Fruit fly (Drosophila melanogaster) whole organism, embryonic: ENCODE results near the gene eEF1alpha2.
A peak's percentile ranks its signal among the peaks of the same experiment; 100 is the strongest.

ENCODE experiments used
- Atf3 ChIP-seq: fragments of 200-800 bp; sonication (Bioruptor generic); optimal IDR thresholded peaks from 3 replicates; lab custom pipeline; 2016; ENCODE audit warnings: missing biosample characterization, missing genetic modification characterization
- BEAF-32 ChIP-seq: fragments of 200-800 bp; sonication (Bioruptor generic); optimal IDR thresholded peaks from 3 replicates; lab custom pipeline; 2017; ENCODE audit warnings: missing biosample characterization, missing genetic modification characterization, mild to moderate bottlenecking, moderate library complexity, missing genetic modification reagents
- CG11695 ChIP-seq: fragments of 200-800 bp; sonication (Bioruptor generic); IDR thresholded peaks from 3 replicates; pipeline ENCODE4 v1.3.6; 2022; ENCODE audit warnings: missing biosample characterization, missing genetic modification characterization
- CG14014 ChIP-seq: fragments of 200-800 bp; sonication (Bioruptor generic); IDR thresholded peaks from 2 replicates; pipeline ENCODE4 v1.3.6; 2022; ENCODE audit warnings: missing biosample characterization, missing genetic modification characterization
- CG14050 ChIP-seq: fragments of 200-800 bp; sonication (Bioruptor generic); IDR thresholded peaks from 3 replicates; pipeline ENCODE4 v1.3.6; 2022; ENCODE audit warnings: missing biosample characterization, missing genetic modification characterization
- CG15011 ChIP-seq: fragments of 200-800 bp; sonication (Bioruptor generic); optimal IDR thresholded peaks from 3 replicates; lab custom pipeline; 2018; ENCODE audit warnings: missing biosample characterization, mild to moderate bottlenecking, missing genetic modification characterization
- CG1602 ChIP-seq: fragments of 200-800 bp; sonication (Bioruptor generic); optimal IDR thresholded peaks from 3 replicates; lab custom pipeline; 2016; ENCODE audit warnings: missing biosample characterization, missing genetic modification characterization
- CG17359 ChIP-seq: fragments of 200-800 bp; sonication (Bioruptor generic); optimal IDR thresholded peaks from 3 replicates; lab custom pipeline; 2018; ENCODE audit warnings: missing biosample characterization, mild to moderate bottlenecking, missing genetic modification characterization, moderate library complexity
- CG17912 ChIP-seq: fragments of 200-800 bp; sonication (Bioruptor generic); optimal IDR thresholded peaks from 2 replicates; lab custom pipeline; 2018; ENCODE audit warnings: missing biosample characterization, mild to moderate bottlenecking, missing genetic modification characterization
- CG1832 ChIP-seq: fragments of 200-800 bp; sonication (Bioruptor generic); optimal IDR thresholded peaks from 2 replicates; lab custom pipeline; 2017; ENCODE audit warnings: missing biosample characterization, mild to moderate bottlenecking, missing genetic modification characterization, inconsistent platforms
- CG3163 ChIP-seq: fragments of 200-800 bp; sonication (Bioruptor generic); optimal IDR thresholded peaks from 3 replicates; lab custom pipeline; 2016; ENCODE audit warnings: missing biosample characterization, missing genetic modification characterization
- CG32532 ChIP-seq: fragments of 200-800 bp; sonication (Bioruptor generic); IDR thresholded peaks from 2 replicates; pipeline ENCODE4 v1.3.6; 2022; ENCODE audit warnings: missing biosample characterization, missing genetic modification characterization
- CG3995 ChIP-seq: fragments of 200-800 bp; sonication (Bioruptor generic); optimal IDR thresholded peaks from 3 replicates; lab custom pipeline; 2016; ENCODE audit warnings: missing biosample characterization, missing genetic modification characterization
- CG43689 ChIP-seq: fragments of 200-800 bp; sonication (Bioruptor generic); IDR thresholded peaks from 2 replicates; pipeline ENCODE4 v1.3.6; 2022; ENCODE audit warnings: missing biosample characterization, missing genetic modification characterization
- CTCF ChIP-seq: fragments of 200-800 bp; sonication (Bioruptor generic); optimal IDR thresholded peaks from 2 replicates; lab custom pipeline; 2017; ENCODE audit warnings: missing biosample characterization, mild to moderate bottlenecking, missing genetic modification characterization, moderate library complexity
- Camta ChIP-seq: fragments of 200-800 bp; sonication (Bioruptor generic); optimal IDR thresholded peaks from 2 replicates; lab custom pipeline; 2016; ENCODE audit warnings: missing biosample characterization, missing genetic modification characterization
- D19B ChIP-seq: fragments of 200-800 bp; sonication (Bioruptor generic); optimal IDR thresholded peaks from 2 replicates; lab custom pipeline; 2017; ENCODE audit warnings: missing biosample characterization, mild to moderate bottlenecking, missing genetic modification characterization
- Dbx ChIP-seq: fragments of 200-800 bp; sonication (Bioruptor generic); IDR thresholded peaks from 3 replicates; pipeline ENCODE4 v1.3.6; 2022; ENCODE audit warnings: missing biosample characterization, missing genetic modification characterization
- Dek ChIP-seq: fragments of 200-800 bp; sonication (Bioruptor generic); optimal IDR thresholded peaks from 3 replicates; lab custom pipeline; 2019; ENCODE audit warnings: missing biosample characterization, mild to moderate bottlenecking, missing genetic modification characterization, moderate library complexity
- Fer3 ChIP-seq: fragments of 200-800 bp; sonication (Bioruptor generic); optimal IDR thresholded peaks from 2 replicates; lab custom pipeline; 2018; ENCODE audit warnings: missing biosample characterization, mild to moderate bottlenecking, missing genetic modification characterization, moderate library complexity
- HLHmδ ChIP-seq: fragments of 200-800 bp; sonication (Bioruptor generic); optimal IDR thresholded peaks from 2 replicates; lab custom pipeline; 2018; ENCODE audit warnings: missing biosample characterization, mild to moderate bottlenecking, missing genetic modification characterization, moderate library complexity
- Hr51 ChIP-seq, 2 experiments: fragments of 200-800 bp; sonication (Bioruptor generic); optimal IDR thresholded peaks; 2 replicates in 1 of 2; 3 replicates in 1 of 2; lab custom pipeline; 2016 to 2018; ENCODE audit warnings: missing biosample characterization in 2 of 2, missing genetic modification characterization in 2 of 2, mild to moderate bottlenecking in 1 of 2, moderate library complexity in 1 of 2
- Hsf ChIP-seq: fragments of 200-800 bp; sonication (Bioruptor generic); optimal IDR thresholded peaks from 3 replicates; lab custom pipeline; 2016; ENCODE audit warnings: missing biosample characterization, missing genetic modification characterization
- Kr ChIP-seq: fragments of 200-800 bp; sonication (Bioruptor generic); optimal IDR thresholded peaks from 2 replicates; lab custom pipeline; 2017; ENCODE audit warnings: missing biosample characterization, mild to moderate bottlenecking, missing genetic modification characterization
- MESR4 ChIP-seq: fragments of 200-800 bp; sonication (Bioruptor generic); optimal IDR thresholded peaks from 2 replicates; lab custom pipeline; 2018; ENCODE audit warnings: missing biosample characterization, mild to moderate bottlenecking, missing genetic modification characterization, moderate library complexity
- Med ChIP-seq: fragments of 200-800 bp; sonication (Bioruptor generic); peaks from one replicate; lab custom pipeline; 2016; ENCODE audit warnings: missing biosample characterization, missing genetic modification characterization, mild to moderate bottlenecking, inconsistent platforms, moderate library complexity
- NC2α ChIP-seq: fragments of 200-800 bp; sonication (Bioruptor generic); optimal IDR thresholded peaks from 2 replicates; lab custom pipeline; 2016; ENCODE audit warnings: missing biosample characterization, missing genetic modification characterization
- Nf-YB ChIP-seq: fragments of 200-800 bp; sonication (Bioruptor generic); optimal IDR thresholded peaks from 3 replicates; lab custom pipeline; 2019; ENCODE audit warnings: missing biosample characterization, mild to moderate bottlenecking, missing genetic modification characterization, moderate library complexity
- Oaz ChIP-seq: fragments of 200-800 bp; sonication (Bioruptor generic); IDR thresholded peaks from 2 replicates; pipeline ENCODE4 v1.3.6; 2022; ENCODE audit warnings: missing biosample characterization, missing genetic modification characterization
- PHDP ChIP-seq: fragments of 200-800 bp; sonication (Bioruptor generic); optimal IDR thresholded peaks from 3 replicates; lab custom pipeline; 2018; ENCODE audit warnings: missing biosample characterization, mild to moderate bottlenecking, missing genetic modification characterization, moderate library complexity
- Sin3A ChIP-seq: fragments of >200 bp; optimal IDR thresholded peaks from 2 replicates; lab custom pipeline; 2018
- Tbp ChIP-seq: fragments of >200 bp; optimal IDR thresholded peaks from 2 replicates; lab custom pipeline; 2018; ENCODE audit warnings: missing biosample characterization, missing genetic modification characterization
- cato ChIP-seq: fragments of 200-800 bp; sonication (Bioruptor generic); optimal IDR thresholded peaks from 2 replicates; lab custom pipeline; 2016; ENCODE audit warnings: missing biosample characterization, missing genetic modification characterization, borderline replicate concordance
- cg ChIP-seq: fragments of 200-800 bp; sonication (Bioruptor generic); optimal IDR thresholded peaks from 3 replicates; lab custom pipeline; 2019; ENCODE audit warnings: missing biosample characterization, mild to moderate bottlenecking, missing genetic modification characterization, moderate library complexity
- fru ChIP-seq: fragments of >200 bp; optimal IDR thresholded peaks from 2 replicates; lab custom pipeline; 2017
- gcm ChIP-seq: fragments of 200-800 bp; sonication (Bioruptor generic); optimal IDR thresholded peaks from 2 replicates; lab custom pipeline; 2019; ENCODE audit warnings: missing biosample characterization, mild to moderate bottlenecking, missing genetic modification characterization, moderate library complexity
- gsb ChIP-seq: fragments of 200-800 bp; sonication (Bioruptor generic); IDR thresholded peaks from 2 replicates; pipeline ENCODE4 v1.3.6; 2022; ENCODE audit warnings: missing biosample characterization, missing genetic modification characterization
- her ChIP-seq: fragments of 200-800 bp; sonication (Bioruptor generic); optimal IDR thresholded peaks from 2 replicates; lab custom pipeline; 2016; ENCODE audit warnings: missing biosample characterization, missing genetic modification characterization
- ken ChIP-seq: fragments of 200-800 bp; sonication (Bioruptor generic); IDR thresholded peaks from 3 replicates; pipeline ENCODE4 v1.3.6; 2022; ENCODE audit warnings: missing biosample characterization, missing genetic modification characterization
- lov ChIP-seq, 2 experiments: fragments of 200-800 bp in 1 of 2; fragments of >200 bp in 1 of 2; sonication (Bioruptor generic) in 1 of 2; IDR thresholded peaks in 1 of 2; optimal IDR thresholded peaks in 1 of 2; 2 replicates in 1 of 2; 3 replicates in 1 of 2; pipeline versions ENCODE4 v1.3.6 to Lab custom; 2017 to 2022; ENCODE audit warnings: missing biosample characterization in 1 of 2, missing genetic modification characterization in 1 of 2
- mld ChIP-seq: fragments of 200-800 bp; sonication (Bioruptor generic); IDR thresholded peaks from 3 replicates; pipeline ENCODE4 v1.3.6; 2022; ENCODE audit warnings: missing biosample characterization, missing genetic modification characterization; ENCODE audit not compliant: partially characterized antibody
- oc ChIP-seq: fragments of 200-800 bp; sonication (Bioruptor generic); optimal IDR thresholded peaks from 2 replicates; lab custom pipeline; 2018; ENCODE audit warnings: missing biosample characterization, mild to moderate bottlenecking, missing genetic modification characterization, moderate library complexity
- odd ChIP-seq: fragments of 200-800 bp; sonication (Bioruptor generic); optimal IDR thresholded peaks from 2 replicates; lab custom pipeline; 2017; ENCODE audit warnings: missing biosample characterization, mild to moderate bottlenecking, missing genetic modification characterization
- pita ChIP-seq: fragments of 200-800 bp; sonication (Bioruptor generic); optimal IDR thresholded peaks from 2 replicates; lab custom pipeline; 2017; ENCODE audit warnings: missing biosample characterization, mild to moderate bottlenecking, missing genetic modification characterization
- sc ChIP-seq, 3 experiments: fragments of >200 bp in 2 of 3; fragments of 200-800 bp in 1 of 3; sonication (Bioruptor generic) in 1 of 3; optimal IDR thresholded peaks; 2 replicates in 2 of 3; 3 replicates in 1 of 3; lab custom pipeline; 2017; ENCODE audit warnings: mild to moderate bottlenecking in 1 of 3, missing biosample characterization in 1 of 3, missing genetic modification characterization in 1 of 3, missing genetic modification reagents in 1 of 3
- slp2 ChIP-seq: fragments of 200-800 bp; sonication (Bioruptor generic); optimal IDR thresholded peaks from 2 replicates; lab custom pipeline; 2016; ENCODE audit warnings: missing biosample characterization, missing genetic modification characterization
- tup ChIP-seq: fragments of 200-800 bp; sonication (Bioruptor generic); optimal IDR thresholded peaks from 2 replicates; lab custom pipeline; 2016; ENCODE audit warnings: missing biosample characterization, mild to moderate bottlenecking, missing genetic modification characterization, moderate library complexity
- unc-4 ChIP-seq: fragments of 200-800 bp; sonication (Bioruptor generic); IDR thresholded peaks from 2 replicates; pipeline ENCODE4 v1.3.6; 2022; ENCODE audit warnings: missing biosample characterization, missing genetic modification characterization; ENCODE audit not compliant: partially characterized antibody
- yki ChIP-seq: fragments of >200 bp; optimal IDR thresholded peaks from 3 replicates; lab custom pipeline; 2018

eEF1alpha2 gene

dm6 chr3R:31776583-31777362 lies 38.5 kb downstream of the eEF1alpha2 start, which contains the start of the genes CG2126 and faf (continued):
- TF ChIP-seq PHDP (tag; lab: Kevin White, UChicago) = peak; percentile 82
- TF ChIP-seq gcm (GFP tag; lab: Kevin White, UChicago) = peak; percentile 73
- peak; percentile 62 for TF ChIP-seq BEAF-32 (GFP tag; lab: Kevin White, UChicago)
- TF ChIP-seq Sin3A (lab: Kevin White, UChicago) = peak; percentile 17
- peak; percentile 60 for TF ChIP-seq cato (GFP tag; lab: Kevin White, UChicago)
- TF ChIP-seq Hr51 (GFP tag; optimal IDR thresholded peaks at IDR 0.05; lab: Kevin White, UChicago) = peak; percentile 10 to 84
- no peak for TF ChIP-seq sc (optimal IDR thresholded peaks at IDR 0.05; lab: Kevin White, UChicago)
- TF ChIP-seq sc (GFP tag; optimal IDR thresholded peaks at IDR 0.05; lab: Kevin White, UChicago) = peak; percentile 36
- TF ChIP-seq yki (lab: Kevin White, UChicago) = no peak
- TF ChIP-seq tup (GFP tag; lab: Kevin White, UChicago) = no peak
- peak; percentile 58 for TF ChIP-seq oc (tag; lab: Kevin White, UChicago)
- peak; percentile 3 for TF ChIP-seq Atf3 (GFP tag; lab: Kevin White, UChicago)
- no peak for TF ChIP-seq HLHmδ (GFP tag; lab: Kevin White, UChicago)
- TF ChIP-seq Oaz (GFP tag; lab: Robert Waterston, UW) = peak; percentile 63; the same call in 1 of the 2 replicates
- no peak for TF ChIP-seq mld (GFP tag; lab: Robert Waterston, UW)
- TF ChIP-seq CG15011 (GFP tag; lab: Kevin White, UChicago) = peak; percentile 59
- no peak for TF ChIP-seq fru
- peak; percentile 24 for TF ChIP-seq MESR4 (GFP tag; lab: Kevin White, UChicago)
- TF ChIP-seq D19B (GFP tag; lab: Kevin White, UChicago) = peak; percentile 43
- peak; percentile 38 for TF ChIP-seq her (GFP tag; lab: Kevin White, UChicago)
- no peak for TF ChIP-seq Tbp (GFP tag; lab: Kevin White, UChicago)
- peak; percentile 35 for TF ChIP-seq odd (GFP tag; lab: Kevin White, UChicago)
- TF ChIP-seq ken (GFP tag; lab: Robert Waterston, UW) = peak; percentile 65; the same call in 1 of the 3 replicates
- peak; percentile 66 for TF ChIP-seq Nf-YB (GFP tag; lab: Kevin White, UChicago)
- no peak for TF ChIP-seq CTCF (GFP tag; lab: Kevin White, UChicago)
- TF ChIP-seq cg (GFP tag; lab: Kevin White, UChicago) = no peak
- peak; percentile 50; the same call in 1 of the 2 replicates for TF ChIP-seq gsb (GFP tag; lab: Robert Waterston, UW)
- TF ChIP-seq CG14014 (GFP tag; lab: Robert Waterston, UW) = peak; percentile 82
- peak; percentile 90 for TF ChIP-seq Med
- peak; percentile 82 for TF ChIP-seq CG32532
- peak; percentile 76; the same call in 2 of the 3 replicates for TF ChIP-seq CG11695
- TF ChIP-seq Dbx (GFP tag; lab: Robert Waterston, UW) = peak; percentile 63; the same call in 2 of the 3 replicates
- TF ChIP-seq Dek (tag; lab: Kevin White, UChicago) = peak; percentile 79
- peak; percentile 23 for TF ChIP-seq Camta
- TF ChIP-seq Kr (GFP tag; lab: Kevin White, UChicago) = no peak
- peak; percentile 78 for TF ChIP-seq CG17359 (tag; lab: Kevin White, UChicago)
- peak; percentile 74 for TF ChIP-seq Fer3
- no peak for TF ChIP-seq CG1832 (GFP tag; lab: Kevin White, UChicago)
- no peak for TF ChIP-seq NC2α (GFP tag; lab: Kevin White, UChicago)
- no peak for TF ChIP-seq CG43689
- TF ChIP-seq CG1602 (GFP tag; lab: Kevin White, UChicago) = peak; percentile 72
- peak; percentile 58 for TF ChIP-seq Hsf (GFP tag; lab: Kevin White, UChicago)
- no peak for TF ChIP-seq lov (optimal IDR thresholded peaks at IDR 0.05; lab: Kevin White, UChicago)
- 0 out of 3 replicates have a peak, but pooled peaks have one; percentile 41 for TF ChIP-seq lov (GFP tag; IDR thresholded peaks at IDR 0.05; lab: Robert Waterston, UW)
- peak; percentile 56; the same call in 2 of the 3 replicates for TF ChIP-seq CG14050 (GFP tag; lab: Robert Waterston, UW)
- peak; percentile 39 for TF ChIP-seq CG3995 (GFP tag; lab: Kevin White, UChicago)
- peak; percentile 50; the same call in 1 of the 2 replicates for TF ChIP-seq unc-4
- no peak for TF ChIP-seq pita (GFP tag; lab: Kevin White, UChicago)
- TF ChIP-seq CG17912 (GFP tag; lab: Kevin White, UChicago) = peak; percentile 42
- TF ChIP-seq slp2 (GFP tag; lab: Kevin White, UChicago) = peak; percentile 1
- no peak for TF ChIP-seq CG3163 (GFP tag; lab: Kevin White, UChicago)
